Fruit fly (Drosophila melanogaster) whole organism, larva: ENCODE measurements around the gene CG9150.

Experiments used
- noc ChIP-seq: fragments of 200-800 bp; sonication (Bioruptor generic); optimal IDR thresholded peaks from 3 replicates; lab custom pipeline; 2019; ENCODE audit warnings: missing biosample characterization, mild to moderate bottlenecking, missing genetic modification characterization, moderate library complexity

CG9150 gene

dm6 chr2L:6068544-6069251, at the start of gene CG9150, which contains the start of gene Pfdn1:
Gene CG9150, minus strand, starts transcription at chr2L:6068594.
Gene Pfdn1, plus strand, starts transcription at chr2L:6069079.
- TF ChIP-seq noc (tag; lab: Kevin White, UChicago) = no peak

dm6 chr2L:6110781-6111180, 42.4 kb upstream of the CG9150 start:
- TF ChIP-seq noc (tag; lab: Kevin White, UChicago) = no peak

- no peak for TF ChIP-seq noc (tag; lab: Kevin White, UChicago)
These were observed 41.0 kb upstream of the CG9150 start for dm6 chr2L:6109313-6109847.

dm6 chr2L:6100202-6100689, 31.9 kb upstream of the CG9150 start, which contains the start of gene stai:
Gene stai, plus strand, starts transcription at chr2L:6100377.
- no peak for TF ChIP-seq noc (tag; lab: Kevin White, UChicago)

dm6 chr2L:6099270-6099644, 30.9 kb upstream of the CG9150 start:
- TF ChIP-seq noc (tag; lab: Kevin White, UChicago) = no peak

- TF ChIP-seq noc (tag; lab: Kevin White, UChicago) = peak; percentile 56
These were observed 30.3 kb upstream of the CG9150 start, which contains the start of gene CG9175 for dm6 chr2L:6098479-6099269. Gene CG9175, minus strand, starts transcription at chr2L:6098966.

dm6 chr2L:6092300-6092699, 23.9 kb upstream of the CG9150 start:
- no peak for TF ChIP-seq noc (tag; lab: Kevin White, UChicago)

- TF ChIP-seq noc (tag; lab: Kevin White, UChicago) = no peak
These were observed 22.7 kb upstream of the CG9150 start, which contains the start of gene CG45075 for dm6 chr2L:6090786-6091716. Gene CG45075, plus strand, starts transcription at chr2L:6091412.

dm6 chr2L:6090365-6090764, 22.0 kb upstream of the CG9150 start:
- TF ChIP-seq noc (tag; lab: Kevin White, UChicago) = peak; percentile 22

- TF ChIP-seq noc (tag; lab: Kevin White, UChicago) = no peak
These were observed 21.3 kb upstream of the CG9150 start for dm6 chr2L:6089604-6090198.

dm6 chr2L:6088371-6089365, 20.3 kb upstream of the CG9150 start:
- TF ChIP-seq noc (tag; lab: Kevin White, UChicago) = peak; percentile 65

- no peak for TF ChIP-seq noc (tag; lab: Kevin White, UChicago)
These were observed 19.3 kb upstream of the CG9150 start for dm6 chr2L:6087685-6088084.

- no peak for TF ChIP-seq noc (tag; lab: Kevin White, UChicago)
These were observed 18.4 kb upstream of the CG9150 start for dm6 chr2L:6086771-6087170.
